Worm (Caenorhabditis elegans): Measurements from ENCODE around the gene mks-2.

The mks-2 gene

ce11 chrII:6177975-6178742 is 41.1 kb downstream of the mks-2 start:
- TF ChIP-seq nhr-76 (tag; optimal IDR thresholded peaks at IDR 0.05) (no peak), nhr-67 (tag; optimal IDR thresholded peaks at IDR 0.05) (no peak), unc-62 (GFP tag; optimal IDR thresholded peaks at IDR 0.05) (no peak), ztf-11 (tag; optimal IDR thresholded peaks at IDR 0.05) (no peak), pqm-1 (tag; optimal IDR thresholded peaks at IDR 0.05) (peak; percentile 71), mml-1 (tag; optimal IDR thresholded peaks at IDR 0.05) (no peak), elt-2 (tag; optimal IDR thresholded peaks at IDR 0.05) (peak; percentile 90), nhr-25 (tag; optimal IDR thresholded peaks at IDR 0.05) (peak; percentile 20), daf-12 (tag; optimal IDR thresholded peaks at IDR 0.05) (no peak), nhr-11 (tag; optimal IDR thresholded peaks at IDR 0.05) (no peak), elt-1 (tag; optimal IDR thresholded peaks at IDR 0.05) (no peak), fos-1 (tag; optimal IDR thresholded peaks at IDR 0.05) (no peak), jun-1 (tag; optimal IDR thresholded peaks at IDR 0.05) (no peak), fkh-2 (tag; optimal IDR thresholded peaks at IDR 0.05) (no peak), snpc-4 (tag; optimal IDR thresholded peaks at IDR 0.05) (no peak), ama-1 (optimal IDR thresholded peaks at IDR 0.05) (no peak), pha-4 (tag; optimal IDR thresholded peaks at IDR 0.05) (peak; percentile 27), unc-39 (tag; optimal IDR thresholded peaks at IDR 0.05) (no peak)

ce11 chrII:6176154-6176897 is 42.9 kb downstream of the mks-2 start:
- TF ChIP-seq ceh-28 (tag; optimal IDR thresholded peaks at IDR 0.05): no peak
- TF ChIP-seq R02D3.7 (tag; optimal IDR thresholded peaks at IDR 0.05): no peak
- TF ChIP-seq skn-1 (tag; optimal IDR thresholded peaks at IDR 0.05): no peak
- no peak for TF ChIP-seq fos-1 (tag; optimal IDR thresholded peaks at IDR 0.05)
- TF ChIP-seq unc-39 (tag; optimal IDR thresholded peaks at IDR 0.05): no peak
- peak; percentile 66 for TF ChIP-seq egl-5 (tag; optimal IDR thresholded peaks at IDR 0.05)
- TF ChIP-seq elt-2 (tag; optimal IDR thresholded peaks at IDR 0.05): no peak
- no peak for TF ChIP-seq lin-39 (tag; optimal IDR thresholded peaks at IDR 0.05)
- peak; percentile 54 for TF ChIP-seq nhr-25 (tag; optimal IDR thresholded peaks at IDR 0.05)
- peak; percentile 99 for TF ChIP-seq elt-1 (tag; optimal IDR thresholded peaks at IDR 0.05)

- TF ChIP-seq skn-1 (tag; optimal IDR thresholded peaks at IDR 0.05) (no peak), hmg-11 (tag; optimal IDR thresholded peaks at IDR 0.05) (peak; percentile 20), lin-39 (tag; optimal IDR thresholded peaks at IDR 0.05) (peak; percentile 31), nhr-11 (tag; optimal IDR thresholded peaks at IDR 0.05) (no peak), nfya-1 (tag; optimal IDR thresholded peaks at IDR 0.05; ENCODE audit: insufficient read depth) (peak; percentile 26), nhr-76 (tag; optimal IDR thresholded peaks at IDR 0.05) (no peak), nhr-237 (tag; optimal IDR thresholded peaks at IDR 0.05) (no peak), nhr-23 (tag; optimal IDR thresholded peaks at IDR 0.05) (no peak)
Observed at ce11 chrII:6175027-6175426, 44.2 kb downstream of the mks-2 start.

DNA sequence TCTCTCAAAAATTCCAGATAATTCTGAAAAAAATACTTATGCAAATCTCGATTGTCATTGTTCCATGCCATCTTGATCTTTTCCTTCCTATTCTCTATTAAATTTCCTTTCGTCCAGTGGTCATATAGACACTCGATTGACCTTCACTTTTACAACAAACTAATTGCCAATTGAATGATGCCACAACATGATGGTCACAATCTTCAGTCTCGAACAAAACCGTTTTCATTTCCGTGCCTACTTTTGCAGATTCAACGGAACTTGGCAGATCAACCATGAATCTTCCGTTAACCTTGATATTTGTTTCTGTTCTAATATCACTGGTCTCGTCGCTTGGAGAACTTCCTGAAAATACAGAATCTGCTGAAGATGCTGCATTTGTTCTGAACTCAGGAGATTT is 45.8 kb downstream of the mks-2 start, which contains the start of gene F40H3.2:
Gene F40H3.2, plus strand, starts transcription at position 250 of the 400 bp plus-strand sequence.
- TF ChIP-seq nhr-237 (tag; optimal IDR thresholded peaks at IDR 0.05): no peak
- no peak for TF ChIP-seq sea-2 (GFP tag; optimal IDR thresholded peaks at IDR 0.05)
- no peak for TF ChIP-seq eor-1 (tag; optimal IDR thresholded peaks at IDR 0.05)
- TF ChIP-seq jun-1 (tag; optimal IDR thresholded peaks at IDR 0.05): no peak
- no peak for TF ChIP-seq unc-62 (GFP tag; optimal IDR thresholded peaks at IDR 0.05)
- TF ChIP-seq nhr-23 (tag; optimal IDR thresholded peaks at IDR 0.05): no peak
- TF ChIP-seq tbx-2 (tag; optimal IDR thresholded peaks at IDR 0.05): no peak
- peak; percentile 8 for TF ChIP-seq nhr-25 (tag; optimal IDR thresholded peaks at IDR 0.05)

DNA sequence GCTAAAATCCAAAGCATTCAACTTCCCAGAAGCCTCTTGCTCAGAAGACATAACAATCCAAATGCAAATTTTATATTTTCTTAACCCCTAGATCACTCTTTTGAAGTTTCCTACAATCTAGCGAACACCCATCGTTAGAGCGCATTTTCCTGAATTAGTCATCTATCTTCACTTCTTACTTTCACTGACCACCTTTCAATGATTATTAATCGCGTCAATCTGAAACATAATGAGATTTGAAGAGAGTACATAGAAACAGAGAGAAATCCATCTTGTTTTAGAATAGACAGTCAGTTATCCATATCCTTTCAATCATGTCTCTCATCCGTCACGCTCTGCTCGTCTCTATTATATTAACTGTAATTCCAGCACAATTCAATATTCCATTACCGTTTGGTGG is 48.0 kb downstream of the mks-2 start, which contains the start of gene F40H3.3:
Gene F40H3.3, plus strand, starts transcription at position 280 of the 400 bp plus-strand sequence.
- TF ChIP-seq nfya-1 (tag; optimal IDR thresholded peaks at IDR 0.05; ENCODE audit: insufficient read depth) (no peak), nhr-77 (tag; optimal IDR thresholded peaks at IDR 0.05) (no peak), nhr-43 (tag; optimal IDR thresholded peaks at IDR 0.05; ENCODE audit: poor library complexity, severe bottlenecking) (no peak), zag-1 (tag; optimal IDR thresholded peaks at IDR 0.05) (no peak), lin-39 (tag; optimal IDR thresholded peaks at IDR 0.05) (no peak), nhr-28 (tag; optimal IDR thresholded peaks at IDR 0.05) (no peak)
